Worm (Caenorhabditis elegans) whole organism, young adult: Measurements from ENCODE around the gene spch-1.

ENCODE experiments used
- C06A6.2 ChIP-seq: fragments of 200-800 bp; sonication (Bioruptor generic); conservative IDR thresholded peaks from 2 replicates; pipeline ENCODE4 v1.3.6; 2022; ENCODE audit warnings: missing genetic modification characterization, missing compliant biosample characterization
- lin-54 ChIP-seq: fragments of 200-800 bp; sonication (Bioruptor generic); optimal IDR thresholded peaks from 2 replicates; lab custom pipeline; 2018; ENCODE audit warnings: mild to moderate bottlenecking, missing genetic modification characterization, missing compliant biosample characterization
- lsy-27 ChIP-seq: sonication (generic microtip); optimal IDR thresholded peaks from 2 replicates; lab custom pipeline; 2017; ENCODE audit warnings: missing genetic modification characterization, mild to moderate bottlenecking, missing compliant biosample characterization, antibody characterized with exemption, missing genotype, borderline replicate concordance; ENCODE audit not compliant: insufficient read depth
- nfya-1 ChIP-seq: sonication (generic microtip); optimal IDR thresholded peaks from 2 replicates; lab custom pipeline; 2017; ENCODE audit warnings: antibody characterized with exemption, missing compliant biosample characterization, missing genetic modification characterization, borderline replicate concordance; ENCODE audit not compliant: insufficient read depth
- sea-2 ChIP-seq: fragments of 200-800 bp; sonication (Bioruptor generic); IDR thresholded peaks from 2 replicates; pipeline ENCODE4 v1.3.6; 2022; ENCODE audit warnings: missing genetic modification characterization, missing compliant biosample characterization
- snpc-3.4 ChIP-seq: sonication (generic microtip); optimal IDR thresholded peaks from 2 replicates; lab custom pipeline; 2017; ENCODE audit warnings: missing genetic modification characterization, mild to moderate bottlenecking, missing compliant biosample characterization, antibody characterized with exemption, moderate library complexity, missing genotype, missing genetic modification reagents
- snpc-4 ChIP-seq, 5 experiments: fragments of 150-350 bp in 1 of 5; sonication (generic microtip) in 4 of 5; optimal IDR thresholded peaks; 2 replicates each; lab custom pipeline; 2014 to 2018; ENCODE audit warnings: missing genetic modification characterization in 5 of 5, missing biosample characterization in 3 of 5, antibody characterized with exemption in 2 of 5, mild to moderate bottlenecking in 2 of 5, missing compliant biosample characterization in 2 of 5, missing genotype in 2 of 5, moderate library complexity in 2 of 5, missing genetic modification reagents in 1 of 5
- unc-62 ChIP-seq: fragments of 150-350 bp; optimal IDR thresholded peaks from 2 replicates; lab custom pipeline; 2014; ENCODE audit warnings: missing biosample characterization, missing genetic modification reagents, missing genetic modification characterization

DNA sequence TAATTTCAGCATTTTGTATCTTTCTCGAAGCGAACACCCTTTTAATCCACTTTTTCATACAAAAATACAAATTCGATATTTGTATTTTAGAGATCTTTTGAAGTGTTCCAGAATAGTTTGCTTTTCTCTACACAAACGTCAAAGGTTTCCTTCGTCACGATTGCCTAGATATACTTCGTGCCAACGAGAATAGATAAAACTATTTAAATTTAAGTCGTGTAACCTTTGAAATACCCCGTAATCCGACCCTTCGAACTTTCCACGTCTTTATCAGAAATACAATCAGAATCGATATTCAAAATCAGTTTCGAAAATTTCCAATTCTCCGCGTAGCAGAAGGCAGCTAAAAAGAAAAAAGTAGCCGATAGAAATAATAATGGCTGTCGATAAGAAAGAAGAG is 21.0 kb downstream of the spch-1 start, which contains the start of gene ttbk-5:
- TF ChIP-seq unc-62 (GFP tag; lab: Kevin White, UChicago): no peak
- no peak for TF ChIP-seq snpc-3.4 (tag; lab: Kevin White, UChicago)
- TF ChIP-seq nfya-1 (tag; lab: Kevin White, UChicago): no peak
- TF ChIP-seq lsy-27 (tag; lab: Kevin White, UChicago): no peak
- TF ChIP-seq snpc-4 (GFP tag; optimal IDR thresholded peaks at IDR 0.05; lab: Kevin White, UChicago): no peak
- TF ChIP-seq snpc-4 (tag; optimal IDR thresholded peaks at IDR 0.05; lab: Kevin White, UChicago): no peak
- no peak for TF ChIP-seq sea-2 (GFP tag; lab: Robert Waterston, UW)
- TF ChIP-seq C06A6.2 (GFP tag; lab: Robert Waterston, UW): no peak
- no peak for TF ChIP-seq lin-54 (GFP tag; lab: Kevin White, UChicago)
